Fruit fly (Drosophila melanogaster) whole organism, embryonic: Measurements from ENCODE around the gene CG32554.
A peak's percentile ranks its signal among the peaks of the same experiment; 100 is the strongest.

Experiments
- ATbp ChIP-seq: fragments of 200-800 bp; sonication (Bioruptor generic); optimal IDR thresholded peaks from 2 replicates; lab custom pipeline; 2017; ENCODE audit warnings: missing biosample characterization, mild to moderate bottlenecking, missing genetic modification characterization, missing genetic modification reagents
- Asciz ChIP-seq: fragments of 200-800 bp; sonication (Bioruptor generic); optimal IDR thresholded peaks from 2 replicates; lab custom pipeline; 2017; ENCODE audit warnings: missing biosample characterization, mild to moderate bottlenecking, missing genetic modification characterization, missing genetic modification reagents
- Atf-2 ChIP-seq: fragments of 200-800 bp; sonication (Bioruptor generic); optimal IDR thresholded peaks from 2 replicates; lab custom pipeline; 2016; ENCODE audit warnings: missing biosample characterization, missing genetic modification characterization
- Atf6 ChIP-seq: fragments of 200-800 bp; sonication (Bioruptor generic); IDR thresholded peaks from 2 replicates; pipeline ENCODE4 v1.3.6; 2022; ENCODE audit warnings: missing biosample characterization, missing genetic modification characterization
- Bdp1 ChIP-seq: fragments of 200-800 bp; sonication (Bioruptor generic); optimal IDR thresholded peaks from 3 replicates; lab custom pipeline; 2016; ENCODE audit warnings: missing biosample characterization, missing genetic modification characterization
- CG1024 ChIP-seq: fragments of 200-800 bp; sonication (Bioruptor generic); IDR thresholded peaks from 2 replicates; pipeline ENCODE4 v1.3.6; 2022; ENCODE audit warnings: missing biosample characterization, missing genetic modification characterization
- CG10431 ChIP-seq: fragments of 200-800 bp; sonication (Bioruptor generic); optimal IDR thresholded peaks from 3 replicates; lab custom pipeline; 2018; ENCODE audit warnings: missing biosample characterization, mild to moderate bottlenecking, missing genetic modification characterization
- CG12942 ChIP-seq: fragments of 200-800 bp; sonication (Bioruptor generic); optimal IDR thresholded peaks from 3 replicates; lab custom pipeline; 2016; ENCODE audit warnings: missing biosample characterization, missing genetic modification characterization
- CG1603 ChIP-seq: fragments of 200-800 bp; sonication (Bioruptor generic); optimal IDR thresholded peaks from 2 replicates; lab custom pipeline; 2019; ENCODE audit warnings: missing biosample characterization, mild to moderate bottlenecking, missing genetic modification characterization, moderate library complexity
- CG16863 ChIP-seq: fragments of 200-800 bp; sonication (Bioruptor generic); optimal IDR thresholded peaks from 3 replicates; lab custom pipeline; 2016; ENCODE audit warnings: missing biosample characterization, missing genetic modification characterization
- CG17802 ChIP-seq: fragments of 200-800 bp; sonication (Bioruptor generic); optimal IDR thresholded peaks from 2 replicates; lab custom pipeline; 2018; ENCODE audit warnings: missing biosample characterization, mild to moderate bottlenecking, missing genetic modification characterization, moderate library complexity
- CG1832 ChIP-seq: fragments of 200-800 bp; sonication (Bioruptor generic); optimal IDR thresholded peaks from 2 replicates; lab custom pipeline; 2017; ENCODE audit warnings: missing biosample characterization, mild to moderate bottlenecking, missing genetic modification characterization, inconsistent platforms
- CG18476 ChIP-seq: fragments of 200-800 bp; sonication (Bioruptor generic); optimal IDR thresholded peaks from 2 replicates; lab custom pipeline; 2016; ENCODE audit warnings: missing biosample characterization, mild to moderate bottlenecking, missing genetic modification characterization
- CG2202 ChIP-seq: fragments of 200-800 bp; sonication (Bioruptor generic); optimal IDR thresholded peaks from 2 replicates; lab custom pipeline; 2018; ENCODE audit warnings: missing biosample characterization, mild to moderate bottlenecking, missing genetic modification characterization
- CG3726 ChIP-seq: fragments of 200-800 bp; sonication (Bioruptor generic); IDR thresholded peaks from 3 replicates; pipeline ENCODE4, ENCODE4 v1.3.6; 2022; ENCODE audit warnings: missing biosample characterization, missing genetic modification characterization
- CG3995 ChIP-seq: fragments of 200-800 bp; sonication (Bioruptor generic); optimal IDR thresholded peaks from 3 replicates; lab custom pipeline; 2016; ENCODE audit warnings: missing biosample characterization, missing genetic modification characterization
- CG4820 ChIP-seq: fragments of 200-800 bp; sonication (Bioruptor generic); optimal IDR thresholded peaks from 3 replicates; lab custom pipeline; 2016; ENCODE audit warnings: missing biosample characterization, missing genetic modification characterization
- CG7786 ChIP-seq: fragments of 200-800 bp; sonication (Bioruptor generic); optimal IDR thresholded peaks from 2 replicates; lab custom pipeline; 2016; ENCODE audit warnings: missing biosample characterization, missing genetic modification characterization
- CG7839 ChIP-seq: fragments of 200-800 bp; sonication (Bioruptor generic); optimal IDR thresholded peaks from 3 replicates; lab custom pipeline; 2018; ENCODE audit warnings: missing biosample characterization, mild to moderate bottlenecking, missing genetic modification characterization, moderate library complexity
- CG8924 ChIP-seq: fragments of 200-800 bp; optimal IDR thresholded peaks from 3 replicates; lab custom pipeline; 2019; ENCODE audit warnings: missing biosample characterization, mild to moderate bottlenecking, missing genetic modification characterization, moderate library complexity
- CG8944 ChIP-seq: fragments of 200-800 bp; sonication (Bioruptor generic); optimal IDR thresholded peaks from 3 replicates; lab custom pipeline; 2016; ENCODE audit warnings: missing biosample characterization, missing genetic modification characterization
- Eip74EF ChIP-seq, 2 experiments: fragments of 200-800 bp in 1 of 2; fragments of >200 bp in 1 of 2; sonication (Bioruptor generic) in 1 of 2; optimal IDR thresholded peaks; 2 replicates each; lab custom pipeline; 2017 to 2019; ENCODE audit warnings: missing biosample characterization in 2 of 2, missing genetic modification characterization in 2 of 2, mild to moderate bottlenecking in 1 of 2, moderate library complexity in 1 of 2
- HLH54F ChIP-seq: fragments of 200-800 bp; sonication (Bioruptor generic); optimal IDR thresholded peaks from 3 replicates; lab custom pipeline; 2016; ENCODE audit warnings: missing biosample characterization, missing genetic modification characterization
- HLHmδ ChIP-seq: fragments of 200-800 bp; sonication (Bioruptor generic); optimal IDR thresholded peaks from 2 replicates; lab custom pipeline; 2018; ENCODE audit warnings: missing biosample characterization, mild to moderate bottlenecking, missing genetic modification characterization, moderate library complexity
- HmgD ChIP-seq: fragments of 200-800 bp; sonication (Bioruptor generic); optimal IDR thresholded peaks from 3 replicates; lab custom pipeline; 2016; ENCODE audit warnings: missing biosample characterization, missing genetic modification characterization
- Kr ChIP-seq: fragments of 200-800 bp; sonication (Bioruptor generic); optimal IDR thresholded peaks from 2 replicates; lab custom pipeline; 2017; ENCODE audit warnings: missing biosample characterization, mild to moderate bottlenecking, missing genetic modification characterization
- Sox102F ChIP-seq: fragments of 200-800 bp; sonication (Bioruptor generic); optimal IDR thresholded peaks from 2 replicates; lab custom pipeline; 2018; ENCODE audit warnings: missing biosample characterization, mild to moderate bottlenecking, missing genetic modification characterization, moderate library complexity
- Tbp ChIP-seq: fragments of >200 bp; optimal IDR thresholded peaks from 2 replicates; lab custom pipeline; 2018; ENCODE audit warnings: missing biosample characterization, missing genetic modification characterization
- Xrp1 ChIP-seq: fragments of 200-800 bp; sonication (Bioruptor generic); IDR thresholded peaks from 2 replicates; pipeline ENCODE4 v1.3.6; 2022; ENCODE audit warnings: missing biosample characterization, missing genetic modification characterization
- bigmax ChIP-seq: fragments of 200-800 bp; sonication (Bioruptor generic); optimal IDR thresholded peaks from 2 replicates; lab custom pipeline; 2018; ENCODE audit warnings: missing biosample characterization, mild to moderate bottlenecking, missing genetic modification characterization
- cato ChIP-seq: fragments of 200-800 bp; sonication (Bioruptor generic); optimal IDR thresholded peaks from 2 replicates; lab custom pipeline; 2016; ENCODE audit warnings: missing biosample characterization, missing genetic modification characterization, borderline replicate concordance
- crc ChIP-seq: fragments of 200-800 bp; sonication (Bioruptor generic); optimal IDR thresholded peaks from 2 replicates; lab custom pipeline; 2016; ENCODE audit warnings: missing biosample characterization, missing genetic modification characterization
- dan ChIP-seq: fragments of 200-800 bp; sonication (Bioruptor generic); IDR thresholded peaks from 2 replicates; pipeline ENCODE4 v1.3.6; 2022; ENCODE audit warnings: missing biosample characterization, missing genetic modification characterization
- en ChIP-seq: fragments of 200-800 bp; sonication (Bioruptor generic); optimal IDR thresholded peaks from 2 replicates; lab custom pipeline; 2016; ENCODE audit warnings: missing biosample characterization, missing genetic modification characterization
- eyg ChIP-seq: fragments of 200-800 bp; sonication (Bioruptor generic); optimal IDR thresholded peaks from 3 replicates; lab custom pipeline; 2016; ENCODE audit warnings: missing biosample characterization, missing genetic modification characterization
- fd102C ChIP-seq: fragments of 200-800 bp; sonication (Bioruptor generic); optimal IDR thresholded peaks from 2 replicates; lab custom pipeline; 2018; ENCODE audit warnings: missing biosample characterization, mild to moderate bottlenecking, missing genetic modification characterization, moderate library complexity
- fd96Cb ChIP-seq: fragments of 200-800 bp; sonication (Bioruptor generic); optimal IDR thresholded peaks from 2 replicates; lab custom pipeline; 2018; ENCODE audit warnings: missing biosample characterization, mild to moderate bottlenecking, missing genetic modification characterization, moderate library complexity
- grn ChIP-seq: fragments of 200-800 bp; sonication (Bioruptor generic); optimal IDR thresholded peaks from 3 replicates; lab custom pipeline; 2017; ENCODE audit warnings: missing biosample characterization, missing genetic modification characterization
- nerfin-2 ChIP-seq: fragments of 200-800 bp; sonication (Bioruptor generic); IDR thresholded peaks from 2 replicates; pipeline ENCODE4 v1.3.6; 2022; ENCODE audit warnings: missing biosample characterization, missing genetic modification characterization; ENCODE audit not compliant: partially characterized antibody
- nmo ChIP-seq: fragments of 200-800 bp; sonication (Bioruptor generic); optimal IDR thresholded peaks from 2 replicates; lab custom pipeline; 2018; ENCODE audit warnings: missing biosample characterization, mild to moderate bottlenecking, missing genetic modification characterization, moderate library complexity
- nom ChIP-seq: fragments of 200-800 bp; sonication (Bioruptor generic); optimal IDR thresholded peaks from 2 replicates; lab custom pipeline; 2017; ENCODE audit warnings: missing biosample characterization, missing genetic modification characterization, mild to moderate bottlenecking, moderate library complexity, missing genetic modification reagents
- oc ChIP-seq: fragments of 200-800 bp; sonication (Bioruptor generic); optimal IDR thresholded peaks from 2 replicates; lab custom pipeline; 2018; ENCODE audit warnings: missing biosample characterization, mild to moderate bottlenecking, missing genetic modification characterization, moderate library complexity
- pita ChIP-seq: fragments of 200-800 bp; sonication (Bioruptor generic); optimal IDR thresholded peaks from 2 replicates; lab custom pipeline; 2017; ENCODE audit warnings: missing biosample characterization, mild to moderate bottlenecking, missing genetic modification characterization
- psq ChIP-seq: fragments of 200-800 bp; sonication (Bioruptor generic); optimal IDR thresholded peaks from 2 replicates; lab custom pipeline; 2017; ENCODE audit warnings: missing biosample characterization, missing genetic modification characterization
- pum ChIP-seq: fragments of 200-800 bp; sonication (Bioruptor generic); optimal IDR thresholded peaks from 2 replicates; lab custom pipeline; 2016; ENCODE audit warnings: missing biosample characterization, missing genetic modification characterization
- run ChIP-seq: fragments of 200-800 bp; sonication (Bioruptor generic); optimal IDR thresholded peaks from 3 replicates; lab custom pipeline; 2018; ENCODE audit warnings: missing biosample characterization, mild to moderate bottlenecking, missing genetic modification characterization
- sima ChIP-seq: fragments of 200-800 bp; sonication (Bioruptor generic); optimal IDR thresholded peaks from 2 replicates; lab custom pipeline; 2016; ENCODE audit warnings: missing biosample characterization, missing genetic modification characterization
- sisA ChIP-seq: fragments of 200-800 bp; sonication (Bioruptor generic); IDR thresholded peaks from 2 replicates; pipeline ENCODE4 v1.3.6; 2022; ENCODE audit warnings: missing biosample characterization, missing genetic modification characterization
- tin ChIP-seq: fragments of 200-800 bp; sonication (Bioruptor generic); optimal IDR thresholded peaks from 3 replicates; lab custom pipeline; 2016; ENCODE audit warnings: missing biosample characterization, missing genetic modification characterization
- twi ChIP-seq: fragments of 200-800 bp; optimal IDR thresholded peaks from 2 replicates; lab custom pipeline; 2019; ENCODE audit warnings: missing biosample characterization, mild to moderate bottlenecking, missing genetic modification characterization, moderate library complexity
- unpg ChIP-seq: fragments of 200-800 bp; sonication (Bioruptor generic); optimal IDR thresholded peaks from 3 replicates; lab custom pipeline; 2018; ENCODE audit warnings: missing biosample characterization, mild to moderate bottlenecking, missing genetic modification characterization, moderate library complexity

Gene CG32554

DNA sequence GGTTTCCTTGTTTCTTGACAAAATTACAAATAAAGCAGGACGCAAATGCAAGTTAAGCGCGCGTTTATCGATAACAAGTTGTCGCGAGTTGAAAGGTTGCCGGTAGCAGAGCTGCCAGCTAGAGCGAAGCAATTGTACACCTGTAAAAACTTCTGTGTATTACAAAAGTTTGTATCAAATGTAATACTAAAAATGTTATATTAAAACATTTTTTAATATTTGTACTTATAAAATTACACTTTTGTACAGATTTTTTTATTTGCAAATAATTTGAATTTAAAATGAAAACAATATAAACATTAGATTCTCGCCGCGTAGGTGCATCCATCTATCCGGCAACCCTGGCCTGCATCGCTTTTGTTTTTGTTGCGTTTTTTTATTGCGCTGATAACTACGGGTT, 7.9 kb downstream of the CG32554 start, which contains the start of the genes CG8142 and Ucp4A (continued):
- no peak for TF ChIP-seq pita (GFP tag; lab: Kevin White, UChicago)
- peak; percentile 85 for TF ChIP-seq CG1024
- TF ChIP-seq Sox102F (GFP tag; lab: Kevin White, UChicago): peak; percentile 92
- TF ChIP-seq fd102C (GFP tag; lab: Kevin White, UChicago): no peak
- TF ChIP-seq Xrp1 (GFP tag; lab: Robert Waterston, UW): peak; percentile 98
- peak; percentile 80 for TF ChIP-seq dan (GFP tag; lab: Robert Waterston, UW)
- TF ChIP-seq Atf6 (GFP tag; lab: Robert Waterston, UW): peak; percentile 96
- TF ChIP-seq CG16863: no peak
- peak in 1 of 2 experiments; percentile 56 for TF ChIP-seq Eip74EF (GFP tag; optimal IDR thresholded peaks at IDR 0.05; lab: Kevin White, UChicago)
- TF ChIP-seq nerfin-2 (GFP tag; lab: Robert Waterston, UW): peak; percentile 21; the same call in 1 of the 2 replicates
- TF ChIP-seq grn: peak; percentile 19
- TF ChIP-seq run (tag; lab: Kevin White, UChicago): peak; percentile 65
- peak; percentile 84 for TF ChIP-seq twi
- TF ChIP-seq Asciz (GFP tag; lab: Kevin White, UChicago): peak; percentile 76
- TF ChIP-seq CG7786 (GFP tag; lab: Kevin White, UChicago): peak; percentile 46
- peak; percentile 39 for TF ChIP-seq CG3995 (GFP tag; lab: Kevin White, UChicago)
- no peak for TF ChIP-seq Tbp (GFP tag; lab: Kevin White, UChicago)
- TF ChIP-seq eyg (GFP tag; lab: Kevin White, UChicago): no peak
- TF ChIP-seq sima: no peak
- TF ChIP-seq CG10431 (GFP tag; lab: Kevin White, UChicago): peak; percentile 42
- TF ChIP-seq en (GFP tag; lab: Kevin White, UChicago): no peak
- no peak for TF ChIP-seq CG1832
- peak; percentile 88 for TF ChIP-seq CG3726 (GFP tag; lab: Robert Waterston, UW)
- TF ChIP-seq oc (tag; lab: Kevin White, UChicago): peak; percentile 78
- peak; percentile 95 for TF ChIP-seq sisA
- TF ChIP-seq CG7839 (tag; lab: Kevin White, UChicago): peak; percentile 93
- TF ChIP-seq nmo (GFP tag; lab: Kevin White, UChicago): peak; percentile 93
- TF ChIP-seq unpg (GFP tag; lab: Kevin White, UChicago): peak; percentile 91
- TF ChIP-seq CG8944: peak; percentile 47
- peak; percentile 47 for TF ChIP-seq CG1603
- peak; percentile 93 for TF ChIP-seq CG8924 (tag; lab: Kevin White, UChicago)
- peak; percentile 90 for TF ChIP-seq CG12942
- no peak for TF ChIP-seq Kr (GFP tag; lab: Kevin White, UChicago)
- peak; percentile 86 for TF ChIP-seq cato (GFP tag; lab: Kevin White, UChicago)
- peak; percentile 20 for TF ChIP-seq Atf-2
- TF ChIP-seq CG18476: peak; percentile 82
- TF ChIP-seq CG17802 (tag; lab: Kevin White, UChicago): peak; percentile 61
- TF ChIP-seq psq (GFP tag; lab: Kevin White, UChicago): peak; percentile 75
- TF ChIP-seq Bdp1 (GFP tag; lab: Kevin White, UChicago): peak; percentile 39
- peak; percentile 91 for TF ChIP-seq CG4820 (GFP tag; lab: Kevin White, UChicago)
- peak; percentile 54 for TF ChIP-seq HLH54F
- no peak for TF ChIP-seq HmgD (GFP tag; lab: Kevin White, UChicago)
- TF ChIP-seq bigmax (GFP tag; lab: Kevin White, UChicago): no peak
- TF ChIP-seq CG2202 (tag; lab: Kevin White, UChicago): peak; percentile 60
- peak; percentile 66 for TF ChIP-seq pum (GFP tag; lab: Kevin White, UChicago)
- TF ChIP-seq fd96Cb: peak; percentile 93
- peak; percentile 70 for TF ChIP-seq ATbp (GFP tag; lab: Kevin White, UChicago)
- TF ChIP-seq HLHmδ (GFP tag; lab: Kevin White, UChicago): no peak
- peak; percentile 83 for TF ChIP-seq nom
- peak; percentile 93 for TF ChIP-seq tin (GFP tag; lab: Kevin White, UChicago)
- no peak for TF ChIP-seq crc
